Fruit fly (Drosophila melanogaster) whole organism, embryonic: ENCODE data around the gene G6P.

Experiments used
- Blimp-1 ChIP-seq: fragments of 200-800 bp; sonication (Bioruptor generic); optimal IDR thresholded peaks from 3 replicates; lab custom pipeline; 2018; ENCODE audit warnings: missing biosample characterization, missing genetic modification characterization, mild to moderate bottlenecking, moderate library complexity, missing genetic modification reagents
- BtbVII ChIP-seq: fragments of 200-800 bp; sonication (Bioruptor generic); optimal IDR thresholded peaks from 3 replicates; lab custom pipeline; 2017; ENCODE audit warnings: missing biosample characterization, mild to moderate bottlenecking, missing genetic modification characterization
- CG10654 ChIP-seq: fragments of 200-800 bp; sonication (Bioruptor generic); optimal IDR thresholded peaks from 2 replicates; lab custom pipeline; 2016; ENCODE audit warnings: missing biosample characterization, missing genetic modification characterization
- CG12071 ChIP-seq: fragments of 200-800 bp; sonication (Bioruptor generic); optimal IDR thresholded peaks from 3 replicates; lab custom pipeline; 2018; ENCODE audit warnings: missing biosample characterization, mild to moderate bottlenecking, missing genetic modification characterization
- CG13894 ChIP-seq: fragments of 200-800 bp; sonication (Bioruptor generic); optimal IDR thresholded peaks from 3 replicates; lab custom pipeline; 2018; ENCODE audit warnings: missing biosample characterization, mild to moderate bottlenecking, missing genetic modification characterization, moderate library complexity
- CG14860 ChIP-seq: fragments of 200-800 bp; sonication (Bioruptor generic); IDR thresholded peaks from 3 replicates; pipeline ENCODE4 v1.3.6; 2022; ENCODE audit warnings: missing biosample characterization, missing genetic modification characterization; ENCODE audit not compliant: partially characterized antibody
- CG15696 ChIP-seq: fragments of 200-800 bp; sonication (Bioruptor generic); optimal IDR thresholded peaks from 2 replicates; lab custom pipeline; 2019; ENCODE audit warnings: missing biosample characterization, mild to moderate bottlenecking, missing genetic modification characterization, moderate library complexity
- CG16813 ChIP-seq: fragments of 200-800 bp; sonication (Bioruptor generic); IDR thresholded peaks from 3 replicates; pipeline ENCODE4 v1.3.6; 2022; ENCODE audit warnings: missing biosample characterization, missing genetic modification characterization; ENCODE audit not compliant: partially characterized antibody
- CG18011 ChIP-seq: fragments of 200-800 bp; sonication (Bioruptor generic); optimal IDR thresholded peaks from 2 replicates; lab custom pipeline; 2017; ENCODE audit warnings: missing biosample characterization, missing genetic modification characterization, mild to moderate bottlenecking, moderate library complexity, missing genotype
- CG18619 ChIP-seq: fragments of 200-800 bp; sonication (Bioruptor generic); optimal IDR thresholded peaks from 3 replicates; lab custom pipeline; 2017; ENCODE audit warnings: missing biosample characterization, mild to moderate bottlenecking, missing genetic modification characterization
- CG2129 ChIP-seq: fragments of 200-800 bp; sonication (Bioruptor generic); IDR thresholded peaks from 2 replicates; pipeline ENCODE4 v1.3.6; 2022; ENCODE audit warnings: missing biosample characterization, missing genetic modification characterization; ENCODE audit not compliant: partially characterized antibody
- CG2199 ChIP-seq: fragments of 200-800 bp; sonication (Bioruptor generic); IDR thresholded peaks from 3 replicates; pipeline ENCODE4 v1.3.6; 2022; ENCODE audit warnings: missing biosample characterization, missing genetic modification characterization
- CG2875 ChIP-seq: fragments of 200-800 bp; sonication (Bioruptor generic); optimal IDR thresholded peaks from 2 replicates; lab custom pipeline; 2017; ENCODE audit warnings: missing biosample characterization, mild to moderate bottlenecking, missing genetic modification characterization, missing genetic modification reagents
- CG32532 ChIP-seq: fragments of 200-800 bp; sonication (Bioruptor generic); IDR thresholded peaks from 2 replicates; pipeline ENCODE4 v1.3.6; 2022; ENCODE audit warnings: missing biosample characterization, missing genetic modification characterization
- CG3281 ChIP-seq: fragments of 200-800 bp; sonication (Bioruptor generic); optimal IDR thresholded peaks from 3 replicates; lab custom pipeline; 2017; ENCODE audit warnings: missing biosample characterization, mild to moderate bottlenecking, missing genetic modification characterization
- CG4404 ChIP-seq: fragments of 200-800 bp; sonication (Bioruptor generic); IDR thresholded peaks from 2 replicates; pipeline ENCODE4 v1.3.6; 2022; ENCODE audit warnings: missing biosample characterization, missing genetic modification characterization
- CG4617 ChIP-seq: fragments of 200-800 bp; sonication (Bioruptor generic); optimal IDR thresholded peaks from 3 replicates; lab custom pipeline; 2016; ENCODE audit warnings: missing biosample characterization, missing genetic modification characterization, borderline replicate concordance
- CG6175 ChIP-seq: fragments of 200-800 bp; sonication (Bioruptor generic); IDR thresholded peaks from 3 replicates; pipeline ENCODE4 v1.3.6; 2022; ENCODE audit warnings: missing biosample characterization, missing genetic modification characterization
- CG8388 ChIP-seq: fragments of 200-800 bp; sonication (Bioruptor generic); optimal IDR thresholded peaks from 2 replicates; lab custom pipeline; 2019; ENCODE audit warnings: missing biosample characterization, mild to moderate bottlenecking, missing genetic modification characterization, moderate library complexity
- CTCF ChIP-seq: fragments of 200-800 bp; sonication (Bioruptor generic); optimal IDR thresholded peaks from 2 replicates; lab custom pipeline; 2017; ENCODE audit warnings: missing biosample characterization, mild to moderate bottlenecking, missing genetic modification characterization, moderate library complexity
- D19B ChIP-seq: fragments of 200-800 bp; sonication (Bioruptor generic); optimal IDR thresholded peaks from 2 replicates; lab custom pipeline; 2017; ENCODE audit warnings: missing biosample characterization, mild to moderate bottlenecking, missing genetic modification characterization
- Dp ChIP-seq: fragments of 200-800 bp; sonication (Bioruptor generic); optimal IDR thresholded peaks from 2 replicates; lab custom pipeline; 2018; ENCODE audit warnings: missing biosample characterization, mild to moderate bottlenecking, missing genetic modification characterization, moderate library complexity
- H15 ChIP-seq: fragments of 200-800 bp; sonication (Bioruptor generic); IDR thresholded peaks from 3 replicates; pipeline ENCODE4 v1.3.6; 2022; ENCODE audit warnings: missing biosample characterization, missing genetic modification characterization
- HLH3B ChIP-seq: fragments of 200-800 bp; sonication (Bioruptor generic); IDR thresholded peaks from 2 replicates; pipeline ENCODE4 v1.3.6; 2022; ENCODE audit warnings: missing biosample characterization, missing genetic modification characterization
- HLH54F ChIP-seq: fragments of 200-800 bp; sonication (Bioruptor generic); optimal IDR thresholded peaks from 3 replicates; lab custom pipeline; 2016; ENCODE audit warnings: missing biosample characterization, missing genetic modification characterization
- Mad ChIP-seq: fragments of 200-800 bp; sonication (Bioruptor generic); optimal IDR thresholded peaks from 2 replicates; lab custom pipeline; 2016; ENCODE audit warnings: missing biosample characterization, missing genetic modification characterization
- Nf-YB ChIP-seq: fragments of 200-800 bp; sonication (Bioruptor generic); optimal IDR thresholded peaks from 3 replicates; lab custom pipeline; 2019; ENCODE audit warnings: missing biosample characterization, mild to moderate bottlenecking, missing genetic modification characterization, moderate library complexity
- NfI ChIP-seq: fragments of 200-800 bp; sonication (Bioruptor generic); optimal IDR thresholded peaks from 3 replicates; lab custom pipeline; 2018; ENCODE audit warnings: missing biosample characterization, mild to moderate bottlenecking, missing genetic modification characterization, moderate library complexity
- Spps ChIP-seq: fragments of 200-800 bp; sonication (Bioruptor generic); optimal IDR thresholded peaks from 2 replicates; lab custom pipeline; 2018; ENCODE audit warnings: missing biosample characterization, mild to moderate bottlenecking, missing genetic modification characterization
- ci ChIP-seq: fragments of 200-800 bp; sonication (Bioruptor generic); IDR thresholded peaks from 3 replicates; pipeline ENCODE4 v1.3.6; 2022; ENCODE audit warnings: missing biosample characterization, missing genetic modification characterization
- disco-r ChIP-seq: fragments of 200-800 bp; sonication (Bioruptor generic); optimal IDR thresholded peaks from 2 replicates; lab custom pipeline; 2016; ENCODE audit warnings: missing biosample characterization, missing genetic modification characterization
- dpn ChIP-seq, 2 experiments: fragments of 200-800 bp; sonication (Bioruptor generic); optimal IDR thresholded peaks; 3 replicates each; lab custom pipeline; 2016; ENCODE audit warnings: missing biosample characterization in 2 of 2, missing genetic modification characterization in 2 of 2
- eyg ChIP-seq: fragments of 200-800 bp; sonication (Bioruptor generic); optimal IDR thresholded peaks from 3 replicates; lab custom pipeline; 2016; ENCODE audit warnings: missing biosample characterization, missing genetic modification characterization
- grau ChIP-seq: fragments of 200-800 bp; optimal IDR thresholded peaks from 3 replicates; lab custom pipeline; 2019; ENCODE audit warnings: missing biosample characterization, mild to moderate bottlenecking, missing genetic modification characterization, moderate library complexity
- gsb-n ChIP-seq: fragments of 200-800 bp; sonication (Bioruptor generic); optimal IDR thresholded peaks from 3 replicates; lab custom pipeline; 2018; ENCODE audit warnings: missing biosample characterization, mild to moderate bottlenecking, missing genetic modification characterization
- hb ChIP-seq: fragments of 200-800 bp; sonication (Bioruptor generic); IDR thresholded peaks from 3 replicates; pipeline ENCODE4 v1.3.6; 2022; ENCODE audit warnings: missing biosample characterization, missing genetic modification characterization; ENCODE audit not compliant: partially characterized antibody
- her ChIP-seq: fragments of 200-800 bp; sonication (Bioruptor generic); optimal IDR thresholded peaks from 2 replicates; lab custom pipeline; 2016; ENCODE audit warnings: missing biosample characterization, missing genetic modification characterization
- lilli ChIP-seq: fragments of 200-800 bp; sonication (Bioruptor generic); optimal IDR thresholded peaks from 3 replicates; lab custom pipeline; 2016; ENCODE audit warnings: missing biosample characterization, missing genetic modification characterization
- mam ChIP-seq: fragments of 200-800 bp; sonication (Bioruptor generic); optimal IDR thresholded peaks from 3 replicates; lab custom pipeline; 2016; ENCODE audit warnings: missing biosample characterization, missing genetic modification characterization
- odd ChIP-seq: fragments of 200-800 bp; sonication (Bioruptor generic); optimal IDR thresholded peaks from 2 replicates; lab custom pipeline; 2017; ENCODE audit warnings: missing biosample characterization, mild to moderate bottlenecking, missing genetic modification characterization
- pros ChIP-seq: fragments of 200-800 bp; sonication (Bioruptor generic); optimal IDR thresholded peaks from 3 replicates; lab custom pipeline; 2019; ENCODE audit warnings: missing biosample characterization, mild to moderate bottlenecking, missing genetic modification characterization, moderate library complexity
- row ChIP-seq: fragments of 200-800 bp; sonication (Bioruptor generic); IDR thresholded peaks from 3 replicates; pipeline ENCODE4 v1.3.6; 2022; ENCODE audit warnings: missing biosample characterization, missing genetic modification characterization
- slou ChIP-seq: fragments of 200-800 bp; sonication (Bioruptor generic); optimal IDR thresholded peaks from 3 replicates; lab custom pipeline; 2016; ENCODE audit warnings: missing biosample characterization, missing genetic modification characterization
- so ChIP-seq: fragments of 200-800 bp; sonication (Bioruptor generic); IDR thresholded peaks from 3 replicates; pipeline ENCODE4 v1.3.6; 2022; ENCODE audit warnings: missing biosample characterization, missing genetic modification characterization
- ssp ChIP-seq: fragments of 200-800 bp; sonication (Bioruptor generic); IDR thresholded peaks from 2 replicates; pipeline ENCODE4 v1.3.6; 2022; ENCODE audit warnings: missing biosample characterization, missing genetic modification characterization
- tna ChIP-seq: fragments of 200-800 bp; sonication (Bioruptor generic); IDR thresholded peaks from 2 replicates; pipeline ENCODE4 v1.3.6; 2022; ENCODE audit warnings: missing biosample characterization, missing genetic modification characterization; ENCODE audit not compliant: partially characterized antibody
- trem ChIP-seq: fragments of 200-800 bp; optimal IDR thresholded peaks from 3 replicates; lab custom pipeline; 2019; ENCODE audit warnings: missing biosample characterization, mild to moderate bottlenecking, missing genetic modification characterization, moderate library complexity
- zen2 ChIP-seq: fragments of 200-800 bp; sonication (Bioruptor generic); IDR thresholded peaks from 3 replicates; pipeline ENCODE4 v1.3.6; 2022; ENCODE audit warnings: missing biosample characterization, missing genetic modification characterization; ENCODE audit not compliant: partially characterized antibody

The G6P gene

dm6 chr2L:2856960-2857584, 41.5 kb upstream of the G6P start, which contains the start of gene CG2991 (continued):
- TF ChIP-seq disco-r (no peak), Dp (GFP tag; lab: Kevin White, UChicago) (peak; percentile 84), CG6175 (GFP tag; lab: Robert Waterston, UW) (no peak), ssp (GFP tag; lab: Robert Waterston, UW) (peak; percentile 65), gsb-n (tag; lab: Kevin White, UChicago) (peak; percentile 56), Spps (no peak), so (GFP tag; lab: Robert Waterston, UW) (peak; percentile 33; the same call in 1 of the 3 replicates), CG2129 (GFP tag; lab: Robert Waterston, UW) (peak; percentile 38; the same call in 1 of the 2 replicates), CG18619 (GFP tag; lab: Kevin White, UChicago) (no peak), hb (GFP tag; lab: Robert Waterston, UW) (peak; percentile 53; the same call in 1 of the 3 replicates), HLH3B (no peak), her (GFP tag; lab: Kevin White, UChicago) (peak; percentile 99), CG12071 (no peak), CG2875 (GFP tag; lab: Kevin White, UChicago) (no peak), lilli (GFP tag; lab: Kevin White, UChicago) (peak; percentile 49), CG18011 (GFP tag; lab: Kevin White, UChicago) (no peak), slou (GFP tag; lab: Kevin White, UChicago) (no peak), CG8388 (GFP tag; lab: Kevin White, UChicago) (no peak), CG4404 (GFP tag; lab: Robert Waterston, UW) (no peak), row (GFP tag; lab: Robert Waterston, UW) (peak; percentile 60; the same call in 2 of the 3 replicates), CTCF (GFP tag; lab: Kevin White, UChicago) (peak; percentile 56), mam (GFP tag; lab: Kevin White, UChicago) (peak; percentile 54), Mad (peak; percentile 63), Nf-YB (GFP tag; lab: Kevin White, UChicago) (peak; percentile 11), eyg (GFP tag; lab: Kevin White, UChicago) (no peak), trem (tag; lab: Kevin White, UChicago) (peak; percentile 78), zen2 (GFP tag; lab: Robert Waterston, UW) (peak; percentile 70; the same call in 1 of the 3 replicates), dpn (GFP tag; optimal IDR thresholded peaks at IDR 0.05; lab: Kevin White, UChicago) (peak in 1 of 2 experiments; percentile 22), BtbVII (GFP tag; lab: Kevin White, UChicago) (peak; percentile 29), odd (GFP tag; lab: Kevin White, UChicago) (no peak), CG15696 (tag; lab: Kevin White, UChicago) (peak; percentile 9), NfI (peak; percentile 26), HLH54F (GFP tag; lab: Kevin White, UChicago) (peak; percentile 16), grau (tag; lab: Kevin White, UChicago) (peak; percentile 45), CG16813 (GFP tag; lab: Robert Waterston, UW) (peak; percentile 78), CG3281 (GFP tag; lab: Kevin White, UChicago) (peak; percentile 6), CG4617 (GFP tag; lab: Kevin White, UChicago) (peak; percentile 86)

- TF ChIP-seq CG10654 (GFP tag; lab: Kevin White, UChicago) (peak; percentile 88), ci (GFP tag; lab: Robert Waterston, UW) (peak; percentile 96), tna (GFP tag; lab: Robert Waterston, UW) (no peak), CG32532 (GFP tag; lab: Robert Waterston, UW) (peak; percentile 95), CG13894 (tag; lab: Kevin White, UChicago) (peak; percentile 73), CG14860 (GFP tag; lab: Robert Waterston, UW) (no peak), Blimp-1 (GFP tag; lab: Kevin White, UChicago) (peak; percentile 48), D19B (GFP tag; lab: Kevin White, UChicago) (peak; percentile 56), slou (GFP tag; lab: Kevin White, UChicago) (peak; percentile 82), H15 (GFP tag; lab: Robert Waterston, UW) (peak; percentile 81), CG2199 (GFP tag; lab: Robert Waterston, UW) (peak; percentile 79; the same call in 1 of the 3 replicates), pros (GFP tag; lab: Kevin White, UChicago) (no peak)
Observed at dm6 chr2L:2855773-2856615, 40.4 kb upstream of the G6P start, which contains the start of the genes CG3104 and RpS21. TSS of gene CG3104 (minus strand) at chr2L:2855778. TSS of gene RpS21 (plus strand) at chr2L:2856070.
